Fruit fly (Drosophila melanogaster) whole organism, pupa: Measurements from ENCODE around the gene tna.

Experiments
- CG12605 ChIP-seq: fragments of 200-800 bp; sonication (Bioruptor generic); IDR thresholded peaks from 2 replicates; pipeline ENCODE4 v1.3.6; 2022; ENCODE audit warnings: missing biosample characterization, missing genetic modification characterization
- CG15710 ChIP-seq: fragments of 200-800 bp; sonication (Bioruptor generic); optimal IDR thresholded peaks from 2 replicates; lab custom pipeline; 2018; ENCODE audit warnings: missing biosample characterization, mild to moderate bottlenecking, missing genetic modification characterization, moderate library complexity
- CG17806 ChIP-seq: fragments of 200-800 bp; sonication (Bioruptor generic); optimal IDR thresholded peaks from 2 replicates; lab custom pipeline; 2018; ENCODE audit warnings: missing biosample characterization, mild to moderate bottlenecking, missing genetic modification characterization, moderate library complexity
- CG32121 ChIP-seq: fragments of 200-800 bp; sonication (Bioruptor generic); IDR thresholded peaks from 2 replicates; pipeline ENCODE4 v1.3.6; 2022; ENCODE audit warnings: missing biosample characterization, missing genetic modification characterization
- CG4496 ChIP-seq: fragments of 200-800 bp; sonication (Bioruptor generic); IDR thresholded peaks from 3 replicates; pipeline ENCODE4 v1.3.6; 2022; ENCODE audit warnings: missing biosample characterization, missing genetic modification characterization
- CG8159 ChIP-seq: fragments of 200-800 bp; sonication (Bioruptor generic); optimal IDR thresholded peaks from 3 replicates; lab custom pipeline; 2018; ENCODE audit warnings: missing biosample characterization, mild to moderate bottlenecking, missing genetic modification characterization, moderate library complexity
- CG9948 ChIP-seq: fragments of 200-800 bp; sonication (Bioruptor generic); optimal IDR thresholded peaks from 2 replicates; lab custom pipeline; 2018; ENCODE audit warnings: missing biosample characterization, mild to moderate bottlenecking, missing genetic modification characterization, moderate library complexity
- D1 ChIP-seq: fragments of 200-800 bp; sonication (Bioruptor generic); optimal IDR thresholded peaks from 2 replicates; lab custom pipeline; 2018; ENCODE audit warnings: missing biosample characterization, mild to moderate bottlenecking, missing genetic modification characterization, moderate library complexity
- EcR ChIP-seq: fragments of 200-800 bp; sonication (Bioruptor generic); optimal IDR thresholded peaks from 3 replicates; lab custom pipeline; 2019; ENCODE audit warnings: missing biosample characterization, missing genetic modification characterization, mild to moderate bottlenecking, moderate library complexity, missing genetic modification reagents
- Ets98B ChIP-seq: fragments of 200-800 bp; sonication (Bioruptor generic); IDR thresholded peaks from 2 replicates; pipeline ENCODE4 v1.3.6; 2022; ENCODE audit warnings: missing biosample characterization, missing genetic modification characterization
- Pif1A ChIP-seq: fragments of 200-800 bp; sonication (Bioruptor generic); optimal IDR thresholded peaks from 3 replicates; lab custom pipeline; 2016; ENCODE audit warnings: missing biosample characterization, missing genetic modification characterization
- Pif1B ChIP-seq: fragments of 200-800 bp; sonication (Bioruptor generic); optimal IDR thresholded peaks from 3 replicates; lab custom pipeline; 2016; ENCODE audit warnings: missing biosample characterization, missing genetic modification characterization
- Snoo ChIP-seq: fragments of 200-800 bp; sonication (Bioruptor generic); optimal IDR thresholded peaks from 3 replicates; lab custom pipeline; 2017; ENCODE audit warnings: missing biosample characterization, mild to moderate bottlenecking, missing genetic modification characterization, inconsistent platforms
- rn ChIP-seq: fragments of 200-800 bp; sonication (Bioruptor generic); IDR thresholded peaks from 2 replicates; pipeline ENCODE4 v1.3.6; 2022; ENCODE audit warnings: missing biosample characterization, missing genetic modification characterization

DNA sequence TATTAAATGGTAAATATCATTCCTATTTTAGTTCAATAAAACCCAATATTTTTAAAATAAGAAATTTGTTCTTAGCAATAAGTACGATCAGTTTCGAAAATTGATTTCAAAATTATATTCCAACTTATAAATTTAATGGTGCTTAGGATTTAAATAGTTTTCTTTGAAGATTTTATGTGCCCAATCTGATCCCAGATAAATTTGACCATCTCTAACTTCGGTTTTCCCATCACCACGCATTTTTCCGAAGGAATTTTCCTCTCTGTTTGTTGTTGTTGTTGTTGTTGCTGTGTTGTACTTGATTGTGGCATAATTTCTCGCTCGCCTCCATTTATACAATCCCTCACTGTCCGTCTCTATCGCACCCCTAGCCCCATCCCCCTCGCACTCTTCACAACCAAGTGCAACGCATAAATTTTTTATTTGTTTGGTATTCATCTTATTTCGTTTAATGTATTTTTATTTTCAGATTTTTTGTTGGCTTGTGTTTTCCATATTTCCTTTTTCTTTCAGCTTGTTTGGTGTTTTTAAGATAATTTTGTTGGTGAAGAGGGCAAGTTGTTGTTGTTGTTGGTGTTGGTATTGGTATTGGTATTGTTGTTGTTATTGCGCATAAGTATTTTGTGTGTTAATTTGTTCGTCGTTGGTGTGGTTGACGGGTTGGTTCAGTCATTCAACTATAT, 14.4 kb downstream of the tna start:
- TF ChIP-seq Pif1B (GFP tag; lab: Kevin White, UChicago) (no peak), CG9948 (tag; lab: Kevin White, UChicago) (no peak), Snoo (no peak), rn (GFP tag; lab: Robert Waterston, UW) (no peak), Pif1A (GFP tag; lab: Kevin White, UChicago) (no peak), CG32121 (GFP tag; lab: Robert Waterston, UW) (peak; percentile 48; the same call in 1 of the 2 replicates), Ets98B (GFP tag; lab: Robert Waterston, UW) (no peak), D1 (tag; lab: Kevin White, UChicago) (no peak), CG4496 (GFP tag; lab: Robert Waterston, UW) (0 out of 3 replicates have a peak, but pooled peaks have one; percentile 7), CG12605 (GFP tag; lab: Robert Waterston, UW) (no peak), CG15710 (no peak), EcR (GFP tag; lab: Kevin White, UChicago) (peak; percentile 40), CG8159 (tag; lab: Kevin White, UChicago) (no peak), CG17806 (tag; lab: Kevin White, UChicago) (peak; percentile 32)
